Worm (Caenorhabditis elegans) whole organism, young adult: Measurements from ENCODE around the gene fbxc-51.

Source experiments
- F33H1.4 ChIP-seq: fragments of 200-800 bp; sonication (Bioruptor generic); IDR thresholded peaks from 2 replicates; pipeline ENCODE4 v1.3.6; 2022; ENCODE audit warnings: missing genetic modification reagents, missing genetic modification characterization, missing compliant biosample characterization
- F39B2.1 ChIP-seq: fragments of 200-800 bp; sonication (Bioruptor generic); IDR thresholded peaks from 2 replicates; pipeline ENCODE4 v1.3.6; 2022; ENCODE audit warnings: missing genetic modification reagents, missing genetic modification characterization, missing compliant biosample characterization
- Y67H2A.10 ChIP-seq: fragments of 200-800 bp; sonication (Bioruptor generic); conservative IDR thresholded peaks from 2 replicates; pipeline ENCODE4 v1.3.6; 2022; ENCODE audit warnings: missing genetic modification reagents, missing genetic modification characterization, missing compliant biosample characterization
- chd-7 ChIP-seq: sonication (generic microtip); optimal IDR thresholded peaks from 2 replicates; lab custom pipeline; 2016; ENCODE audit warnings: mild to moderate bottlenecking, missing genetic modification characterization, moderate library complexity, missing compliant biosample characterization
- hlh-26 ChIP-seq: fragments of 200-800 bp; sonication (Bioruptor generic); conservative IDR thresholded peaks from 2 replicates; pipeline ENCODE4 v1.3.6; 2022; ENCODE audit warnings: missing genetic modification reagents, missing genetic modification characterization, missing compliant biosample characterization
- lag-1 ChIP-seq: fragments of 200-800 bp; sonication (Bioruptor generic); IDR thresholded peaks from 2 replicates; pipeline ENCODE4 v1.3.6; 2022; ENCODE audit warnings: missing genetic modification reagents, missing genetic modification characterization, missing compliant biosample characterization
- lin-40 ChIP-seq: sonication (generic microtip); optimal IDR thresholded peaks from 2 replicates; lab custom pipeline; 2016; ENCODE audit warnings: missing genetic modification characterization, mild to moderate bottlenecking, missing compliant biosample characterization, missing genotype, missing genetic modification reagents
- lsl-1 ChIP-seq: fragments of 200-800 bp; sonication (Bioruptor generic); optimal IDR thresholded peaks from 2 replicates; lab custom pipeline; 2018; ENCODE audit warnings: mild to moderate bottlenecking, missing genetic modification characterization, moderate library complexity, missing compliant biosample characterization
- nfya-1 ChIP-seq: sonication (generic microtip); optimal IDR thresholded peaks from 2 replicates; lab custom pipeline; 2017; ENCODE audit warnings: antibody characterized with exemption, missing compliant biosample characterization, missing genetic modification characterization, borderline replicate concordance; ENCODE audit not compliant: insufficient read depth
- rcor-1 ChIP-seq: fragments of 200-800 bp; sonication (Bioruptor generic); IDR thresholded peaks from 2 replicates; pipeline ENCODE4 v1.3.6; 2022; ENCODE audit warnings: missing genetic modification reagents, missing genetic modification characterization, missing compliant biosample characterization
- snpc-4 ChIP-seq, 5 experiments: fragments of 150-350 bp in 1 of 5; sonication (generic microtip) in 4 of 5; optimal IDR thresholded peaks; 2 replicates each; lab custom pipeline; 2014 to 2018; ENCODE audit warnings: missing genetic modification characterization in 5 of 5, missing biosample characterization in 3 of 5, antibody characterized with exemption in 2 of 5, mild to moderate bottlenecking in 2 of 5, missing compliant biosample characterization in 2 of 5, missing genotype in 2 of 5, moderate library complexity in 2 of 5, missing genetic modification reagents in 1 of 5
- unc-130 ChIP-seq: sonication (generic microtip); optimal IDR thresholded peaks from 2 replicates; lab custom pipeline; 2016; ENCODE audit warnings: missing genetic modification reagents, missing genetic modification characterization, missing compliant biosample characterization

DNA sequence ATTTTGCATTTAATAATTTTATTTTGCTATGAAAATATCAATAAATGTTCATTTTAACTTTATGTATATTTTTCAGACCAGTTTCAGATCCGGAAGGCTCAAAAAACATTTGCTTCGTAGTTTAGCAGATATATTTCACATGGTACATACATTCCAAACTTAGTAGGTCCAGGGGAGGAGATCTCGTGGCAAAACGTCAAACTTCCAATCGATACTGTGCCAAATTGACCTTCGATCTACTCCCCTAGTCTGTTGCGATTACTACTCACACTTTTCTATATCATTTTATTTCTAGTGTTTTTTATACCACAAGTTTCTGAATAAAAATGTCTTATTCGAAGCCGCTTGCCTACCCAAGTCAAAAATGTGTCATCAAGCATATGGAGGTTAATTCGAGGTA lies 43.1 kb downstream of the fbxc-51 start, which contains the start of gene fbxc-31:
- TF ChIP-seq lag-1 (GFP tag; lab: Robert Waterston, UW) (no peak), rcor-1 (GFP tag; lab: Robert Waterston, UW) (no peak), chd-7 (no peak), nfya-1 (tag; lab: Kevin White, UChicago) (no peak), lsl-1 (GFP tag; lab: Kevin White, UChicago) (no peak), snpc-4 (GFP tag; optimal IDR thresholded peaks at IDR 0.05; lab: Kevin White, UChicago) (no peak), snpc-4 (tag; optimal IDR thresholded peaks at IDR 0.05; lab: Kevin White, UChicago) (no peak), F33H1.4 (GFP tag; lab: Robert Waterston, UW) (no peak), hlh-26 (GFP tag; lab: Robert Waterston, UW) (no peak), Y67H2A.10 (no peak), unc-130 (GFP tag; lab: Kevin White, UChicago) (no peak), lin-40 (tag; lab: Kevin White, UChicago) (no peak), F39B2.1 (no peak)
